Worm (Caenorhabditis elegans) whole organism, young adult: ENCODE measurements around the gene srh-204.

Experiments used
- B0336.3 ChIP-seq: fragments of 200-800 bp; sonication (Bioruptor generic); IDR thresholded peaks from 2 replicates; pipeline ENCODE4 v1.3.6; 2022; ENCODE audit warnings: missing genetic modification characterization, missing compliant biosample characterization
- F10E7.11 ChIP-seq: sonication (generic microtip); optimal IDR thresholded peaks from 2 replicates; lab custom pipeline; 2017; ENCODE audit warnings: mild to moderate bottlenecking, missing genetic modification characterization, moderate library complexity, missing compliant biosample characterization
- F22D6.2 ChIP-seq: sonication (generic microtip); optimal IDR thresholded peaks from 2 replicates; lab custom pipeline; 2016; ENCODE audit warnings: mild to moderate bottlenecking, missing genetic modification characterization, missing compliant biosample characterization
- F49E8.2 ChIP-seq: sonication (generic microtip); optimal IDR thresholded peaks from 3 replicates; lab custom pipeline; 2017; ENCODE audit warnings: missing genetic modification characterization, mild to moderate bottlenecking, missing compliant biosample characterization, antibody characterized with exemption, moderate library complexity; ENCODE audit not compliant: insufficient read depth
- K11D2.4 ChIP-seq: fragments of 200-800 bp; sonication (Bioruptor generic); IDR thresholded peaks from 2 replicates; pipeline ENCODE4 v1.3.6; 2022; ENCODE audit warnings: missing genetic modification reagents, missing genetic modification characterization, missing compliant biosample characterization
- K12H6.12 ChIP-seq: fragments of 200-800 bp; sonication (Bioruptor generic); optimal IDR thresholded peaks from 2 replicates; lab custom pipeline; 2018; ENCODE audit warnings: mild to moderate bottlenecking, missing genetic modification characterization, missing compliant biosample characterization
- Y53G8AR.9 ChIP-seq: fragments of 200-800 bp; sonication (Bioruptor generic); conservative IDR thresholded peaks from 2 replicates; pipeline ENCODE4 v1.3.6; 2022; ENCODE audit warnings: missing genetic modification reagents, missing genetic modification characterization, missing compliant biosample characterization
- Y56A3A.18 ChIP-seq: fragments of 200-800 bp; sonication (Bioruptor generic); IDR thresholded peaks from 2 replicates; pipeline ENCODE4 v1.3.6; 2022; ENCODE audit warnings: missing genetic modification reagents, missing genetic modification characterization, missing compliant biosample characterization
- ama-1 ChIP-seq, 3 experiments: fragments of 150-350 bp in 1 of 3; sonication (generic microtip) in 2 of 3; optimal IDR thresholded peaks; 2 replicates each; lab custom pipeline; 2014 to 2018; ENCODE audit warnings: missing biosample characterization in 2 of 3, missing genetic modification characterization in 2 of 3, missing genetic modification reagents in 2 of 3
- atf-7 ChIP-seq: sonication (generic microtip); optimal IDR thresholded peaks from 2 replicates; lab custom pipeline; 2017; ENCODE audit warnings: mild to moderate bottlenecking, missing genetic modification characterization, missing compliant biosample characterization
- athp-1 ChIP-seq: sonication (generic microtip); optimal IDR thresholded peaks from 2 replicates; lab custom pipeline; 2017; ENCODE audit warnings: mild to moderate bottlenecking, missing genetic modification characterization, missing compliant biosample characterization
- attf-5 ChIP-seq: fragments of 200-800 bp; sonication (Bioruptor generic); optimal IDR thresholded peaks from 2 replicates; lab custom pipeline; 2018; ENCODE audit warnings: mild to moderate bottlenecking, missing genetic modification characterization, missing compliant biosample characterization
- bed-1 ChIP-seq: fragments of 200-800 bp; sonication (Bioruptor generic); IDR thresholded peaks from 2 replicates; pipeline ENCODE4 v1.3.6; 2022; ENCODE audit warnings: missing genetic modification reagents, missing genetic modification characterization, missing compliant biosample characterization
- ccch-3 ChIP-seq: fragments of 200-800 bp; sonication (Bioruptor generic); optimal IDR thresholded peaks from 2 replicates; lab custom pipeline; 2018; ENCODE audit warnings: mild to moderate bottlenecking, missing genetic modification characterization, missing compliant biosample characterization
- cebp-1 ChIP-seq, 2 experiments: fragments of 200-800 bp in 1 of 2; sonication (Bioruptor generic) in 1 of 2; sonication (generic microtip) in 1 of 2; IDR thresholded peaks in 1 of 2; optimal IDR thresholded peaks in 1 of 2; 2 replicates each; pipeline versions ENCODE4 v1.3.6 to Lab custom; 2017 to 2022; ENCODE audit warnings: missing compliant biosample characterization in 2 of 2, missing genetic modification characterization in 2 of 2, mild to moderate bottlenecking in 1 of 2, missing genetic modification reagents in 1 of 2, moderate library complexity in 1 of 2
- cebp-2 ChIP-seq: fragments of 200-800 bp; sonication (Bioruptor generic); IDR thresholded peaks from 2 replicates; pipeline ENCODE4 v1.3.6; 2022; ENCODE audit warnings: missing genetic modification characterization, missing compliant biosample characterization
- ceh-100 ChIP-seq: fragments of 200-800 bp; sonication (Bioruptor generic); IDR thresholded peaks from 2 replicates; pipeline ENCODE4 v1.3.6; 2022; ENCODE audit warnings: missing genetic modification reagents, missing genetic modification characterization, missing compliant biosample characterization
- ceh-58 ChIP-seq: fragments of 200-800 bp; sonication (Bioruptor generic); IDR thresholded peaks from 2 replicates; pipeline ENCODE4 v1.3.6; 2022; ENCODE audit warnings: missing genetic modification characterization, missing compliant biosample characterization
- chd-7 ChIP-seq: sonication (generic microtip); optimal IDR thresholded peaks from 2 replicates; lab custom pipeline; 2016; ENCODE audit warnings: mild to moderate bottlenecking, missing genetic modification characterization, moderate library complexity, missing compliant biosample characterization
- dpff-1 ChIP-seq: sonication (generic microtip); optimal IDR thresholded peaks from 2 replicates; lab custom pipeline; 2017; ENCODE audit warnings: mild to moderate bottlenecking, missing genetic modification characterization, missing compliant biosample characterization
- dpl-1 ChIP-seq: fragments of 150-350 bp; optimal IDR thresholded peaks from 2 replicates; lab custom pipeline; 2014; ENCODE audit warnings: missing biosample characterization, missing genetic modification reagents, missing genetic modification characterization
- ets-4 ChIP-seq: fragments of 200-800 bp; sonication (Bioruptor generic); optimal IDR thresholded peaks from 2 replicates; lab custom pipeline; 2018; ENCODE audit warnings: mild to moderate bottlenecking, missing genetic modification characterization, missing compliant biosample characterization
- fkh-3 ChIP-seq: sonication (generic microtip); optimal IDR thresholded peaks from 2 replicates; lab custom pipeline; 2016; ENCODE audit warnings: mild to moderate bottlenecking, missing genetic modification characterization, missing compliant biosample characterization
- gei-17 ChIP-seq: fragments of 200-800 bp; sonication (Bioruptor generic); optimal IDR thresholded peaks from 2 replicates; lab custom pipeline; 2018; ENCODE audit warnings: mild to moderate bottlenecking, missing genetic modification characterization, missing compliant biosample characterization
- him-1 ChIP-seq: sonication (generic microtip); optimal IDR thresholded peaks from 2 replicates; lab custom pipeline; 2016; ENCODE audit warnings: missing genotype, missing genetic modification reagents, missing genetic modification characterization, missing compliant biosample characterization
- lin-35 ChIP-seq, 3 experiments: fragments of 150-350 bp in 2 of 3; sonication (generic microtip) in 1 of 3; optimal IDR thresholded peaks; 2 replicates each; lab custom pipeline; 2014 to 2018; ENCODE audit warnings: missing biosample characterization in 3 of 3, missing genetic modification characterization in 3 of 3, missing genetic modification reagents in 3 of 3
- lin-40 ChIP-seq: sonication (generic microtip); optimal IDR thresholded peaks from 2 replicates; lab custom pipeline; 2016; ENCODE audit warnings: missing genetic modification characterization, mild to moderate bottlenecking, missing compliant biosample characterization, missing genotype, missing genetic modification reagents
- madf-3 ChIP-seq: fragments of 200-800 bp; sonication (Bioruptor generic); IDR thresholded peaks from 2 replicates; pipeline ENCODE4 v1.3.6; 2022; ENCODE audit warnings: missing genetic modification reagents, missing genetic modification characterization, missing compliant biosample characterization
- madf-6 ChIP-seq: fragments of 200-800 bp; sonication (Bioruptor generic); IDR thresholded peaks from 2 replicates; pipeline ENCODE4 v1.3.6; 2022; ENCODE audit warnings: missing genetic modification reagents, missing genetic modification characterization, missing compliant biosample characterization
- mcd-1 ChIP-seq: fragments of 200-800 bp; sonication (Bioruptor generic); IDR thresholded peaks from 2 replicates; pipeline ENCODE4 v1.3.6; 2022; ENCODE audit warnings: missing genetic modification reagents, missing genetic modification characterization, missing compliant biosample characterization
- nfyb-1 ChIP-seq: fragments of 200-800 bp; sonication (Bioruptor generic); IDR thresholded peaks from 2 replicates; pipeline ENCODE4 v1.3.6; 2022; ENCODE audit warnings: missing genetic modification reagents, missing genetic modification characterization, missing compliant biosample characterization
- pbrm-1 ChIP-seq: fragments of 200-800 bp; sonication (Bioruptor generic); IDR thresholded peaks from 2 replicates; pipeline ENCODE4 v1.3.6; 2022; ENCODE audit warnings: missing genetic modification reagents, missing genetic modification characterization, missing compliant biosample characterization
- rcor-1 ChIP-seq: fragments of 200-800 bp; sonication (Bioruptor generic); IDR thresholded peaks from 2 replicates; pipeline ENCODE4 v1.3.6; 2022; ENCODE audit warnings: missing genetic modification reagents, missing genetic modification characterization, missing compliant biosample characterization
- repo-1 ChIP-seq: sonication (generic microtip); optimal IDR thresholded peaks from 2 replicates; lab custom pipeline; 2017; ENCODE audit warnings: mild to moderate bottlenecking, missing genetic modification characterization, missing compliant biosample characterization
- snpc-3.4 ChIP-seq: sonication (generic microtip); optimal IDR thresholded peaks from 2 replicates; lab custom pipeline; 2017; ENCODE audit warnings: missing genetic modification characterization, mild to moderate bottlenecking, missing compliant biosample characterization, antibody characterized with exemption, moderate library complexity, missing genotype, missing genetic modification reagents
- unc-62 ChIP-seq: fragments of 150-350 bp; optimal IDR thresholded peaks from 2 replicates; lab custom pipeline; 2014; ENCODE audit warnings: missing biosample characterization, missing genetic modification reagents, missing genetic modification characterization
- ztf-22 ChIP-seq: fragments of 200-800 bp; sonication (Bioruptor generic); optimal IDR thresholded peaks from 2 replicates; lab custom pipeline; 2018; ENCODE audit warnings: mild to moderate bottlenecking, missing genetic modification characterization, moderate library complexity, missing compliant biosample characterization
- ztf-25 ChIP-seq: fragments of 200-800 bp; sonication (Bioruptor generic); IDR thresholded peaks from 2 replicates; pipeline ENCODE4 v1.3.6; 2022; ENCODE audit warnings: missing genetic modification reagents, missing genetic modification characterization, missing compliant biosample characterization
- ztf-26 ChIP-seq: sonication (generic microtip); optimal IDR thresholded peaks from 2 replicates; lab custom pipeline; 2017; ENCODE audit warnings: missing genetic modification characterization, missing compliant biosample characterization
- ztf-3 ChIP-seq: fragments of 200-800 bp; sonication (Bioruptor generic); optimal IDR thresholded peaks from 2 replicates; lab custom pipeline; 2018; ENCODE audit warnings: mild to moderate bottlenecking, missing genetic modification characterization, missing compliant biosample characterization

srh-204 gene

ce11 chrV:4194587-4195211, 45.5 kb downstream of the srh-204 start, which contains the start of gene Y45G5AM.9 (continued):
- TF ChIP-seq dpl-1 (peak; percentile 12), ceh-100 (GFP tag; lab: Robert Waterston, UW) (peak; percentile 41), bed-1 (GFP tag; lab: Robert Waterston, UW) (no peak), ztf-26 (tag; lab: Kevin White, UChicago) (peak; percentile 29), lin-35 (GFP tag; optimal IDR thresholded peaks at IDR 0.05; lab: Kevin White, UChicago) (peak in 1 of 3 experiments; percentile 74), nfyb-1 (peak; percentile 60), ztf-25 (no peak), attf-5 (GFP tag; lab: Kevin White, UChicago) (peak; percentile 79), rcor-1 (GFP tag; lab: Robert Waterston, UW) (peak; percentile 37; the same call in 1 of the 2 replicates), ceh-58 (GFP tag; lab: Robert Waterston, UW) (no peak), lin-40 (tag; lab: Kevin White, UChicago) (peak; percentile 79), B0336.3 (GFP tag; lab: Robert Waterston, UW) (peak; percentile 45; the same call in 1 of the 2 replicates), ztf-22 (GFP tag; lab: Kevin White, UChicago) (no peak), K12H6.12 (tag; lab: Kevin White, UChicago) (peak; percentile 47), pbrm-1 (peak; percentile 75)
- TF ChIP-seq, all 124 proteins: peak for 28

DNA sequence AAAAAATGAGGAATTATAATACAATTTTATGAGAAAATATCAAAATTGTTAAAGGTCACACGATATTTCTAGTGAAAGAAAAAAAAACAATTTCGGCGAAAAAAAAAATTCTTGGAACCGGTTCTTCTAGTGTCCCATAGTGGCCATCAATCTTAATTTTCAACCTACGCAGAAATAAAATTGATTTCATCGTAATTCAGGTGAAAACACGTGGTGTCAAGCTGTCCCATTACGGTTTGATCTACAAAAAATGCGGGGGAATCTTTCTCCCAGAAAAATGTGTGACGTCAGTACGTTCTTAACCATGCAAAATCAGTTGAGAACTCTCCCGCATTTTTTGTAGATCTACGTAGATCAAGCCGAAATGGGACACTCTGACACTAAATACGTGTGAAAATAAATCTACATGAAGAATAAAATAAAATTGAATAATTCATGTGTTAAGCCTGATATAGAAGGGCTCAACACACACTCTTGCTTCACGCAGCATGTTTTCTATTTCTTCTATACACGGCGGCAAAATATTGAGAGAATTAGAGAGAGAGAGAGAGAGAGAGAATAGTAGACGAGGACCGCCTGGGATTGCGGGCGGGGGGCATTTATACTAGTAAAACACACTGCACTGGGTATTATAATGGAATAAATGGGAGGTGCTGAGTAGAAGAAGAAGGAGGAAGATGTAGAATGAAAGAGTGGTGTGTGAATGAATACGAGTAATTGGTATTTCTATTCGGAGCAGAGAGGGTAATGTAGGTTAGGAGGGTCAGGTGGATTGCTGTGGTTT, 47.3 kb downstream of the srh-204 start:
- no peak for TF ChIP-seq madf-3 (GFP tag; lab: Robert Waterston, UW)
- peak; percentile 24 for TF ChIP-seq lin-40 (tag; lab: Kevin White, UChicago)
- peak in 1 of 3 experiments; percentile 20 for TF ChIP-seq lin-35 (GFP tag; optimal IDR thresholded peaks at IDR 0.05; lab: Kevin White, UChicago)
- TF ChIP-seq ztf-22 (GFP tag; lab: Kevin White, UChicago), result no peak
- TF ChIP-seq ztf-26 (tag; lab: Kevin White, UChicago), result peak; percentile 66
- TF ChIP-seq ztf-3 (GFP tag; lab: Kevin White, UChicago), result no peak
- TF ChIP-seq ama-1 (optimal IDR thresholded peaks at IDR 0.05; lab: Kevin White, UChicago), result no peak
- no peak for TF ChIP-seq ama-1 (GFP tag; optimal IDR thresholded peaks at IDR 0.05; lab: Kevin White, UChicago)

DNA sequence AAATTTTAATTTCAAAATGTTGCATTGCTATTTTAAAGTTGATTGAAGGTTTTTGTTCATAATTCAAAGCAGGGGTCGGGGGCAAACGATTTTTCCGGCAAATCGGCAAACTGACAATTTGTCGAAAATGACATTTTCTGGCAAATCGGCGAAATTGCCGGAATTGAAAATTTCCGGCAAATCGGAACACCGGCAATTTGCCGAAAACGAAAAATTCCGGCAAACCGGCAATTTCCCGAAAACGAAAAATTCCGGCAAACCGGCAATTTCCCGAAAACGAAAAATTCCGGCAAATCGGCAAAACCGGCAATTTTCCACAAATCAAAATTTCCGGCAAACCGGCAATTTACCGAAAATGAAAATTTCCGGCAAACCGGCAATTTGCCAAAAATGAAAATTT, 50.0 kb downstream of the srh-204 start:
- TF ChIP-seq atf-7 (tag; lab: Kevin White, UChicago) (peak; percentile 31), ccch-3 (no peak), F22D6.2 (tag; lab: Kevin White, UChicago) (no peak), ets-4 (GFP tag; lab: Kevin White, UChicago) (no peak), nfyb-1 (0 out of 2 replicates have a peak, but pooled peaks have one; percentile 69), repo-1 (peak; percentile 68), unc-62 (GFP tag; lab: Kevin White, UChicago) (no peak), ceh-58 (GFP tag; lab: Robert Waterston, UW) (no peak), ztf-25 (no peak), madf-6 (GFP tag; lab: Robert Waterston, UW) (peak; percentile 45), dpff-1 (no peak), snpc-3.4 (tag; lab: Kevin White, UChicago) (no peak), K11D2.4 (peak; percentile 59; the same call in 1 of the 2 replicates), mcd-1 (peak; percentile 62; the same call in 1 of the 2 replicates), cebp-1 (GFP tag; IDR thresholded peaks at IDR 0.05; lab: Robert Waterston, UW) (no peak), cebp-1 (tag; optimal IDR thresholded peaks at IDR 0.05; lab: Kevin White, UChicago) (peak; percentile 8), ztf-22 (GFP tag; lab: Kevin White, UChicago) (no peak), F10E7.11 (tag; lab: Kevin White, UChicago) (no peak), athp-1 (tag; lab: Kevin White, UChicago) (peak; percentile 26), gei-17 (GFP tag; lab: Kevin White, UChicago) (peak; percentile 30), cebp-2 (GFP tag; lab: Robert Waterston, UW) (peak; percentile 70; the same call in 1 of the 2 replicates), Y56A3A.18 (peak; percentile 81; the same call in 1 of the 2 replicates), fkh-3 (tag; lab: Kevin White, UChicago) (peak; percentile 61), pbrm-1 (no peak), chd-7 (tag; lab: Kevin White, UChicago) (peak; percentile 29), him-1 (tag; lab: Kevin White, UChicago) (no peak), Y53G8AR.9 (GFP tag; lab: Robert Waterston, UW) (peak; percentile 78; the same call in 1 of the 2 replicates), ztf-3 (GFP tag; lab: Kevin White, UChicago) (peak; percentile 1), lin-35 (GFP tag; optimal IDR thresholded peaks at IDR 0.05; lab: Kevin White, UChicago) (no peak), F49E8.2 (tag; lab: Kevin White, UChicago) (no peak)
